Worm (Caenorhabditis elegans) whole organism, L4/young adult: Measurements from ENCODE around the gene malt-1.
A peak's percentile ranks its signal among the peaks of the same experiment; 100 is the strongest.

ENCODE experiments used
- W03F9.2 ChIP-seq: fragments of 150-350 bp; optimal IDR thresholded peaks from 2 replicates; lab custom pipeline; 2014; ENCODE audit warnings: missing biosample characterization, missing genetic modification characterization
- dao-5 ChIP-seq: sonication (generic microtip); optimal IDR thresholded peaks from 2 replicates; lab custom pipeline; 2016; ENCODE audit warnings: missing genotype, missing genetic modification characterization, moderate library complexity, missing compliant biosample characterization
- him-1 ChIP-seq: sonication (generic microtip); optimal IDR thresholded peaks from 2 replicates; lab custom pipeline; 2016; ENCODE audit warnings: missing genotype, missing genetic modification reagents, missing genetic modification characterization, missing compliant biosample characterization

malt-1 gene

ce11 chrII:6932978-6933377 lies 18.1 kb downstream of the malt-1 start:
- TF ChIP-seq him-1 (tag; lab: Kevin White, UChicago) (no peak), W03F9.2 (tag; lab: Kevin White, UChicago) (no peak), dao-5 (tag; lab: Kevin White, UChicago) (no peak)

ce11 chrII:6930072-6930471 lies 21.0 kb downstream of the malt-1 start:
- TF ChIP-seq him-1 (tag; lab: Kevin White, UChicago), result no peak
- TF ChIP-seq dao-5 (tag; lab: Kevin White, UChicago), result no peak
- no peak for TF ChIP-seq W03F9.2 (tag; lab: Kevin White, UChicago)

- TF ChIP-seq dao-5 (tag; lab: Kevin White, UChicago) (no peak), W03F9.2 (tag; lab: Kevin White, UChicago) (no peak), him-1 (tag; lab: Kevin White, UChicago) (no peak)
Measured at ce11 chrII:6928416-6928815, 22.7 kb downstream of the malt-1 start, which contains the start of gene flcn-1. flcn-1 (plus strand) TSS chrII:6928763.

ce11 chrII:6927603-6928002 lies 23.5 kb downstream of the malt-1 start, which contains the start of gene F22D3.4:
F22D3.4 (minus strand) TSS chrII:6927603.
- TF ChIP-seq him-1 (tag; lab: Kevin White, UChicago) (no peak), dao-5 (tag; lab: Kevin White, UChicago) (no peak), W03F9.2 (tag; lab: Kevin White, UChicago) (no peak)

- TF ChIP-seq dao-5 (tag; lab: Kevin White, UChicago) (no peak), W03F9.2 (tag; lab: Kevin White, UChicago) (no peak), him-1 (tag; lab: Kevin White, UChicago) (no peak)
Measured at ce11 chrII:6927034-6927433, 24.1 kb downstream of the malt-1 start.

- TF ChIP-seq him-1 (tag; lab: Kevin White, UChicago) (peak; percentile 66), dao-5 (tag; lab: Kevin White, UChicago) (peak; percentile 26), W03F9.2 (tag; lab: Kevin White, UChicago) (peak; percentile 51)
Measured at ce11 chrII:6926488-6926887, 24.6 kb downstream of the malt-1 start.

- TF ChIP-seq W03F9.2 (tag; lab: Kevin White, UChicago) (no peak), dao-5 (tag; lab: Kevin White, UChicago) (no peak), him-1 (tag; lab: Kevin White, UChicago) (no peak)
Measured at ce11 chrII:6926054-6926453, 25.0 kb downstream of the malt-1 start.

- TF ChIP-seq him-1 (tag; lab: Kevin White, UChicago) (no peak), dao-5 (tag; lab: Kevin White, UChicago) (no peak)
Measured at ce11 chrII:6923792-6924191, 27.3 kb downstream of the malt-1 start.

ce11 chrII:6919363-6919851 lies 31.7 kb downstream of the malt-1 start, which contains the start of gene B0252.1:
B0252.1 (plus strand) TSS chrII:6919680.
- no peak for TF ChIP-seq W03F9.2 (tag; lab: Kevin White, UChicago)

ce11 chrII:6918862-6919261 lies 32.2 kb downstream of the malt-1 start, which contains the start of gene B0252.5:
B0252.5 (minus strand) TSS chrII:6918878.
- TF ChIP-seq dao-5 (tag; lab: Kevin White, UChicago), result no peak
- TF ChIP-seq him-1 (tag; lab: Kevin White, UChicago), result no peak
- no peak for TF ChIP-seq W03F9.2 (tag; lab: Kevin White, UChicago)

- TF ChIP-seq dao-5 (tag; lab: Kevin White, UChicago) (no peak), W03F9.2 (tag; lab: Kevin White, UChicago) (no peak), him-1 (tag; lab: Kevin White, UChicago) (no peak)
Measured at ce11 chrII:6917710-6918109, 33.4 kb downstream of the malt-1 start, which contains the start of gene B0252.11. B0252.11 (minus strand) TSS chrII:6917810.

- no peak for TF ChIP-seq W03F9.2 (tag; lab: Kevin White, UChicago)
- TF ChIP-seq him-1 (tag; lab: Kevin White, UChicago), result no peak
- no peak for TF ChIP-seq dao-5 (tag; lab: Kevin White, UChicago)
Measured at ce11 chrII:6915875-6916274, 35.2 kb downstream of the malt-1 start, which contains the start of gene B0252.8. B0252.8 (plus strand) TSS chrII:6916166.

ce11 chrII:6913309-6913708 lies 37.8 kb downstream of the malt-1 start, which contains the start of gene cyn-10:
cyn-10 (minus strand) TSS chrII:6913365.
- TF ChIP-seq dao-5 (tag; lab: Kevin White, UChicago), result no peak
- TF ChIP-seq him-1 (tag; lab: Kevin White, UChicago), result peak; percentile 42
- peak; percentile 15 for TF ChIP-seq W03F9.2 (tag; lab: Kevin White, UChicago)

ce11 chrII:6909568-6910122 lies 41.5 kb downstream of the malt-1 start, which contains the start of gene asm-1:
asm-1 (plus strand) TSS chrII:6910072.
- TF ChIP-seq him-1 (tag; lab: Kevin White, UChicago) (no peak), dao-5 (tag; lab: Kevin White, UChicago) (no peak), W03F9.2 (tag; lab: Kevin White, UChicago) (no peak)
